Worm (Caenorhabditis elegans) whole organism, L4/young adult: ENCODE measurements around the gene srh-147.

Experiments
- W03F9.2 ChIP-seq: fragments of 150-350 bp; optimal IDR thresholded peaks from 2 replicates; lab custom pipeline; 2014; ENCODE audit warnings: missing biosample characterization, missing genetic modification characterization
- dao-5 ChIP-seq: sonication (generic microtip); optimal IDR thresholded peaks from 2 replicates; lab custom pipeline; 2016; ENCODE audit warnings: missing genotype, missing genetic modification characterization, moderate library complexity, missing compliant biosample characterization
- him-1 ChIP-seq: sonication (generic microtip); optimal IDR thresholded peaks from 2 replicates; lab custom pipeline; 2016; ENCODE audit warnings: missing genotype, missing genetic modification reagents, missing genetic modification characterization, missing compliant biosample characterization

DNA sequence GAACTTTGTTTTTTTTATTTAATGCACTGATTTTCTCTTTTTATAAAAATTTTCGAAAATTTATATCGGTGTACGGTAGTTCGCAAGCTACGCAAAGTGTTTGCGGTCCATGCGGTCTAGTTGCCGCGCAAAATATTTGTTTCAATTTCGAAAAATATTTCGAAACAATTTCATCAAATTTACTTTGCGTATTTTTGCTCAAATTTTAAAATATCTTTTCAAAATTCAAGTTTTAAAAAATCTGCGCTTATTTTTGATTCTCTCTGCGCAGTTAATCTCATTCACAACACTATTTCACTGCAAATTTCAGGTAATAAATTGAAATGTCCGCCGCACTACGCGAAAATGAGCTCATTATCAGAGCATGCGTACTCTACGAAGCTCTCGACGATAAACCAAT is 17.2 kb upstream of the srh-147 start, which contains the start of gene fbxa-197:
- TF ChIP-seq him-1 (tag; lab: Kevin White, UChicago) (no peak), W03F9.2 (tag; lab: Kevin White, UChicago) (no peak), dao-5 (tag; lab: Kevin White, UChicago) (no peak)
